Worm (Caenorhabditis elegans) whole organism, mixed stage, embryonic: ENCODE data around the gene T01D1.3.

Experiments
- elt-1 ChIP-seq: sonication (generic microtip); optimal IDR thresholded peaks from 2 replicates; lab custom pipeline; 2017; ENCODE audit warnings: missing genetic modification characterization, mild to moderate bottlenecking, missing compliant biosample characterization, antibody characterized with exemption, moderate library complexity, borderline replicate concordance; ENCODE audit not compliant: insufficient read depth
- hlh-1 ChIP-seq: fragments of 150-350 bp; optimal IDR thresholded peaks from 2 replicates; lab custom pipeline; 2014; ENCODE audit warnings: missing biosample characterization, missing genetic modification reagents, missing genetic modification characterization
- tbx-8 ChIP-seq: fragments of 200-800 bp; sonication (Bioruptor generic); optimal IDR thresholded peaks from 2 replicates; lab custom pipeline; 2018; ENCODE audit warnings: mild to moderate bottlenecking, missing genetic modification characterization, moderate library complexity, missing compliant biosample characterization
- unc-120 ChIP-seq: sonication (generic microtip); optimal IDR thresholded peaks from 2 replicates; lab custom pipeline; 2017; ENCODE audit warnings: missing genetic modification characterization, missing compliant biosample characterization; ENCODE audit not compliant: poor library complexity, severe bottlenecking
- ztf-11 ChIP-seq: fragments of 150-350 bp; optimal IDR thresholded peaks from 2 replicates; lab custom pipeline; 2014; ENCODE audit warnings: missing biosample characterization, missing genetic modification characterization

- TF ChIP-seq unc-120 = no peak
- no peak for TF ChIP-seq ztf-11 (tag; lab: Kevin White, UChicago)
- TF ChIP-seq hlh-1 = peak; percentile 64
- TF ChIP-seq elt-1 (tag; lab: Kevin White, UChicago) = no peak
- TF ChIP-seq tbx-8 (GFP tag; lab: Kevin White, UChicago) = no peak
Observed at ce11 chrII:160561-161123, 15.1 kb downstream of the T01D1.3 start.
